Fruit fly (Drosophila melanogaster) whole organism, embryonic: ENCODE data around the gene enc.
A peak's percentile ranks its signal among the peaks of the same experiment; 100 is the strongest.

Source experiments
- B-H1 ChIP-seq: fragments of 200-800 bp; sonication (Bioruptor generic); IDR thresholded peaks from 3 replicates; pipeline ENCODE4 v1.3.6; 2022; ENCODE audit warnings: missing biosample characterization, missing genetic modification characterization
- BEAF-32 ChIP-seq: fragments of 200-800 bp; sonication (Bioruptor generic); optimal IDR thresholded peaks from 3 replicates; lab custom pipeline; 2017; ENCODE audit warnings: missing biosample characterization, missing genetic modification characterization, mild to moderate bottlenecking, moderate library complexity, missing genetic modification reagents
- CG10267 ChIP-seq: fragments of 200-800 bp; sonication (Bioruptor generic); optimal IDR thresholded peaks from 2 replicates; lab custom pipeline; 2018; ENCODE audit warnings: missing biosample characterization, mild to moderate bottlenecking, missing genetic modification characterization, moderate library complexity
- CG10274 ChIP-seq: fragments of 200-800 bp; sonication (Bioruptor generic); optimal IDR thresholded peaks from 3 replicates; lab custom pipeline; 2017; ENCODE audit warnings: missing biosample characterization, mild to moderate bottlenecking, missing genetic modification characterization
- CG10321 ChIP-seq: fragments of 200-800 bp; sonication (Bioruptor generic); IDR thresholded peaks from 2 replicates; pipeline ENCODE4 v1.3.6; 2022; ENCODE audit warnings: missing biosample characterization, missing genetic modification characterization
- CG11398 ChIP-seq: fragments of 200-800 bp; sonication (Bioruptor generic); optimal IDR thresholded peaks from 2 replicates; lab custom pipeline; 2016; ENCODE audit warnings: missing biosample characterization, missing genetic modification characterization
- CG11723 ChIP-seq: fragments of 200-800 bp; sonication (Bioruptor generic); optimal IDR thresholded peaks from 2 replicates; lab custom pipeline; 2017; ENCODE audit warnings: missing biosample characterization, mild to moderate bottlenecking, missing genetic modification characterization
- CG12219 ChIP-seq: fragments of 200-800 bp; sonication (Bioruptor generic); optimal IDR thresholded peaks from 3 replicates; lab custom pipeline; 2018; ENCODE audit warnings: missing biosample characterization, mild to moderate bottlenecking, missing genetic modification characterization
- CG14050 ChIP-seq: fragments of 200-800 bp; sonication (Bioruptor generic); IDR thresholded peaks from 3 replicates; pipeline ENCODE4 v1.3.6; 2022; ENCODE audit warnings: missing biosample characterization, missing genetic modification characterization
- CG14860 ChIP-seq: fragments of 200-800 bp; sonication (Bioruptor generic); IDR thresholded peaks from 3 replicates; pipeline ENCODE4 v1.3.6; 2022; ENCODE audit warnings: missing biosample characterization, missing genetic modification characterization; ENCODE audit not compliant: partially characterized antibody
- CG1529 ChIP-seq: fragments of 200-800 bp; sonication (Bioruptor generic); optimal IDR thresholded peaks from 3 replicates; lab custom pipeline; 2018; ENCODE audit warnings: missing biosample characterization, missing genetic modification characterization
- CG16815 ChIP-seq: fragments of 200-800 bp; sonication (Bioruptor generic); optimal IDR thresholded peaks from 3 replicates; lab custom pipeline; 2017; ENCODE audit warnings: missing biosample characterization, mild to moderate bottlenecking, missing genetic modification characterization
- CG17328 ChIP-seq: fragments of 200-800 bp; sonication (Bioruptor generic); IDR thresholded peaks from 2 replicates; pipeline ENCODE4 v1.3.6; 2022; ENCODE audit warnings: missing biosample characterization, missing genetic modification characterization
- CG31388 ChIP-seq: fragments of 200-800 bp; sonication (Bioruptor generic); optimal IDR thresholded peaks from 2 replicates; lab custom pipeline; 2016; ENCODE audit warnings: missing biosample characterization, missing genetic modification characterization
- CG31441 ChIP-seq: fragments of 200-800 bp; sonication (Bioruptor generic); IDR thresholded peaks from 2 replicates; pipeline ENCODE4 v1.3.6; 2022; ENCODE audit warnings: missing biosample characterization, missing genetic modification characterization
- CG3407 ChIP-seq: fragments of 200-800 bp; sonication (Bioruptor generic); optimal IDR thresholded peaks from 2 replicates; lab custom pipeline; 2018; ENCODE audit warnings: missing biosample characterization, mild to moderate bottlenecking, missing genetic modification characterization
- CG4360 ChIP-seq: fragments of 200-800 bp; sonication (Bioruptor generic); IDR thresholded peaks from 2 replicates; pipeline ENCODE4 v1.3.6; 2022; ENCODE audit warnings: missing biosample characterization, missing genetic modification characterization
- CG4730 ChIP-seq: fragments of 200-800 bp; sonication (Bioruptor generic); IDR thresholded peaks from 2 replicates; pipeline ENCODE4 v1.3.6; 2022; ENCODE audit warnings: missing biosample characterization, missing genetic modification characterization
- CG7745 ChIP-seq: fragments of 200-800 bp; sonication (Bioruptor generic); optimal IDR thresholded peaks from 2 replicates; lab custom pipeline; 2018; ENCODE audit warnings: missing biosample characterization, mild to moderate bottlenecking, missing genetic modification characterization, moderate library complexity
- CG9437 ChIP-seq: fragments of 200-800 bp; sonication (Bioruptor generic); optimal IDR thresholded peaks from 2 replicates; lab custom pipeline; 2018; ENCODE audit warnings: missing biosample characterization, mild to moderate bottlenecking, missing genetic modification characterization
- Camta ChIP-seq: fragments of 200-800 bp; sonication (Bioruptor generic); optimal IDR thresholded peaks from 2 replicates; lab custom pipeline; 2016; ENCODE audit warnings: missing biosample characterization, missing genetic modification characterization
- Dbx ChIP-seq: fragments of 200-800 bp; sonication (Bioruptor generic); IDR thresholded peaks from 3 replicates; pipeline ENCODE4 v1.3.6; 2022; ENCODE audit warnings: missing biosample characterization, missing genetic modification characterization
- Dp ChIP-seq: fragments of 200-800 bp; sonication (Bioruptor generic); optimal IDR thresholded peaks from 2 replicates; lab custom pipeline; 2018; ENCODE audit warnings: missing biosample characterization, mild to moderate bottlenecking, missing genetic modification characterization, moderate library complexity
- MESR4 ChIP-seq: fragments of 200-800 bp; sonication (Bioruptor generic); optimal IDR thresholded peaks from 2 replicates; lab custom pipeline; 2018; ENCODE audit warnings: missing biosample characterization, mild to moderate bottlenecking, missing genetic modification characterization, moderate library complexity
- Neu2 ChIP-seq: fragments of 200-800 bp; sonication (Bioruptor generic); optimal IDR thresholded peaks from 3 replicates; lab custom pipeline; 2016; ENCODE audit warnings: missing biosample characterization, missing genetic modification characterization, borderline replicate concordance
- Nf-YC ChIP-seq: fragments of 200-800 bp; optimal IDR thresholded peaks from 3 replicates; lab custom pipeline; 2019; ENCODE audit warnings: missing biosample characterization, mild to moderate bottlenecking, missing genetic modification characterization, moderate library complexity
- Ssrp ChIP-seq: fragments of 200-800 bp; sonication (Bioruptor generic); optimal IDR thresholded peaks from 2 replicates; lab custom pipeline; 2018; ENCODE audit warnings: missing biosample characterization, mild to moderate bottlenecking, missing genetic modification characterization, moderate library complexity
- cg ChIP-seq: fragments of 200-800 bp; sonication (Bioruptor generic); optimal IDR thresholded peaks from 3 replicates; lab custom pipeline; 2019; ENCODE audit warnings: missing biosample characterization, mild to moderate bottlenecking, missing genetic modification characterization, moderate library complexity
- chinmo ChIP-seq: fragments of 200-800 bp; sonication (Bioruptor generic); IDR thresholded peaks from 4 replicates; pipeline ENCODE4 v1.3.6; 2022; ENCODE audit warnings: missing biosample characterization, missing genetic modification characterization; ENCODE audit not compliant: partially characterized antibody
- dysf ChIP-seq: fragments of 200-800 bp; sonication (Bioruptor generic); IDR thresholded peaks from 3 replicates; pipeline ENCODE4 v1.3.6; 2022; ENCODE audit warnings: missing biosample characterization, missing genetic modification characterization
- ems ChIP-seq: fragments of 200-800 bp; sonication (Bioruptor generic); optimal IDR thresholded peaks from 3 replicates; lab custom pipeline; 2016; ENCODE audit warnings: missing biosample characterization, missing genetic modification characterization
- esg ChIP-seq: fragments of 200-800 bp; sonication (Bioruptor generic); conservative IDR thresholded peaks from 2 replicates; pipeline ENCODE4 v1.3.6; 2022; ENCODE audit warnings: missing biosample characterization, missing genetic modification characterization
- ewg ChIP-seq: fragments of 200-800 bp; sonication (Bioruptor generic); optimal IDR thresholded peaks from 3 replicates; lab custom pipeline; 2017; ENCODE audit warnings: mild to moderate bottlenecking, missing biosample characterization, missing genetic modification reagents, missing genetic modification characterization
- eyg ChIP-seq: fragments of 200-800 bp; sonication (Bioruptor generic); optimal IDR thresholded peaks from 3 replicates; lab custom pipeline; 2016; ENCODE audit warnings: missing biosample characterization, missing genetic modification characterization
- ftz-f1 ChIP-seq: fragments of 200-800 bp; sonication (Bioruptor generic); optimal IDR thresholded peaks from 2 replicates; lab custom pipeline; 2016; ENCODE audit warnings: missing biosample characterization, missing genetic modification characterization
- grau ChIP-seq: fragments of 200-800 bp; optimal IDR thresholded peaks from 3 replicates; lab custom pipeline; 2019; ENCODE audit warnings: missing biosample characterization, mild to moderate bottlenecking, missing genetic modification characterization, moderate library complexity
- ind ChIP-seq: fragments of 200-800 bp; sonication (Bioruptor generic); optimal IDR thresholded peaks from 3 replicates; lab custom pipeline; 2016; ENCODE audit warnings: missing biosample characterization, missing genetic modification characterization
- inv ChIP-seq: fragments of 200-800 bp; sonication (Bioruptor generic); IDR thresholded peaks from 2 replicates; pipeline ENCODE4 v1.3.6; 2022; ENCODE audit warnings: missing biosample characterization, missing genetic modification characterization; ENCODE audit not compliant: partially characterized antibody
- kni ChIP-seq: fragments of 200-800 bp; sonication (Bioruptor generic); optimal IDR thresholded peaks from 3 replicates; lab custom pipeline; 2017; ENCODE audit warnings: mild to moderate bottlenecking, missing biosample characterization, missing genetic modification reagents, missing genetic modification characterization
- lab ChIP-seq: fragments of 200-800 bp; sonication (Bioruptor generic); optimal IDR thresholded peaks from 3 replicates; lab custom pipeline; 2017; ENCODE audit warnings: missing biosample characterization, missing genetic modification characterization, mild to moderate bottlenecking, moderate library complexity, missing genetic modification reagents
- lilli ChIP-seq: fragments of 200-800 bp; sonication (Bioruptor generic); optimal IDR thresholded peaks from 3 replicates; lab custom pipeline; 2016; ENCODE audit warnings: missing biosample characterization, missing genetic modification characterization
- salm ChIP-seq: fragments of 200-800 bp; sonication (Bioruptor generic); optimal IDR thresholded peaks from 2 replicates; lab custom pipeline; 2018; ENCODE audit warnings: missing biosample characterization, mild to moderate bottlenecking, missing genetic modification characterization
- seq ChIP-seq: fragments of 200-800 bp; sonication (Bioruptor generic); IDR thresholded peaks from 2 replicates; pipeline ENCODE4 v1.3.6; 2022; ENCODE audit warnings: missing biosample characterization, missing genetic modification characterization
- tin ChIP-seq: fragments of 200-800 bp; sonication (Bioruptor generic); optimal IDR thresholded peaks from 3 replicates; lab custom pipeline; 2016; ENCODE audit warnings: missing biosample characterization, missing genetic modification characterization
- tio ChIP-seq: fragments of 200-800 bp; sonication (Bioruptor generic); optimal IDR thresholded peaks from 2 replicates; lab custom pipeline; 2017; ENCODE audit warnings: missing biosample characterization, missing genetic modification characterization, inconsistent platforms
- tna ChIP-seq: fragments of 200-800 bp; sonication (Bioruptor generic); IDR thresholded peaks from 2 replicates; pipeline ENCODE4 v1.3.6; 2022; ENCODE audit warnings: missing biosample characterization, missing genetic modification characterization; ENCODE audit not compliant: partially characterized antibody
- tx ChIP-seq: fragments of 200-800 bp; sonication (Bioruptor generic); optimal IDR thresholded peaks from 2 replicates; lab custom pipeline; 2016; ENCODE audit warnings: missing biosample characterization, missing genetic modification characterization
- vvl ChIP-seq: fragments of 200-800 bp; sonication (Bioruptor generic); IDR thresholded peaks from 2 replicates; pipeline ENCODE4 v1.3.6; 2022; ENCODE audit warnings: missing biosample characterization, missing genetic modification characterization
- zen ChIP-seq: fragments of 200-800 bp; sonication (Bioruptor generic); optimal IDR thresholded peaks from 3 replicates; lab custom pipeline; 2018; ENCODE audit warnings: missing biosample characterization, mild to moderate bottlenecking, missing genetic modification characterization, moderate library complexity

Gene enc

DNA sequence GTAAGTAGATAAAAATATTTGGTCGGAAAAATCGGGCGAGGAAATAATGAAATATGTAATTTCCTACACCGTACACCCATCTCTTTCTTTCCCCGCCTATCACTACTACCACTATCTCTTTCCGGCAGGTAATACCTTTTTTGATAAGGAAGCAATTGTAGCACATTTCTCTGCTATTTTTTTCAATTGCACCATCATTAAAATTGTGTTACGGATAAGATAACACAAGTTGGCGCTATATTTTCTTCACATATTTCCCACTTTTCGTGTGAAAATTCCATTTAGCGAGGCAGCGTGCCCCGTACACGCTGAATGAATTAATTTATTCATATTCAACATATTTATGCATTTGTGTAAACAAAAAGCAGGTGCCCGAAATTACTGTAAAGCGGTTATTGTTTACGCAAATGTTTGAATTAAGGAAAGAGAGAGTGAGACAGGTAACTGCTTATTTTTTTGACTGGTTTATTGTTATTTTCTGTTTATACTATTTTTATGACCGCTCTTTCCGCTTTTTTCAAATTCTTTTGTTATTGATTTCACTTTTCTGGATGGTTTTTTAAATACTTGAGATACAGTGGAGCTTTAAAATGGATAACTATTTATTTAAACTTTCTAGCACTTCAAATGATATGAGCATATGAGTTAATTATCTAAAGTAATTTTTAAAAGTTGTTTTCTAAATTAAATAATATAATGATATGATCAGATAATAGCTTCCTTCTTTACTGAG lies 32.0 kb upstream of the enc start (continued):
- TF ChIP-seq lilli (GFP tag; lab: Kevin White, UChicago) = peak; percentile 5
- peak; percentile 48 for TF ChIP-seq CG9437
- TF ChIP-seq lab (GFP tag; lab: Kevin White, UChicago) = peak; percentile 13
- no peak for TF ChIP-seq CG1529
- TF ChIP-seq ewg (GFP tag; lab: Kevin White, UChicago) = peak; percentile 26
- TF ChIP-seq ems (GFP tag; lab: Kevin White, UChicago) = no peak
- no peak for TF ChIP-seq CG14050 (GFP tag; lab: Robert Waterston, UW)
- no peak for TF ChIP-seq CG10321 (GFP tag; lab: Robert Waterston, UW)
- TF ChIP-seq eyg (GFP tag; lab: Kevin White, UChicago) = no peak
- peak; percentile 66 for TF ChIP-seq CG31441
- TF ChIP-seq MESR4 (GFP tag; lab: Kevin White, UChicago) = no peak
- no peak for TF ChIP-seq tna (GFP tag; lab: Robert Waterston, UW)
- no peak for TF ChIP-seq Neu2
- TF ChIP-seq CG12219 = no peak
- peak; percentile 19 for TF ChIP-seq ind (GFP tag; lab: Kevin White, UChicago)
- TF ChIP-seq BEAF-32 (GFP tag; lab: Kevin White, UChicago) = no peak
- TF ChIP-seq salm (tag; lab: Kevin White, UChicago) = peak; percentile 57
- TF ChIP-seq chinmo (GFP tag; lab: Robert Waterston, UW) = no peak
- peak; percentile 65 for TF ChIP-seq esg (GFP tag; lab: Robert Waterston, UW)
- peak; percentile 54; the same call in 1 of the 2 replicates for TF ChIP-seq vvl
- TF ChIP-seq tio (GFP tag; lab: Kevin White, UChicago) = peak; percentile 9
- peak; percentile 19 for TF ChIP-seq CG3407
- no peak for TF ChIP-seq CG4360 (GFP tag; lab: Robert Waterston, UW)
- no peak for TF ChIP-seq zen (tag; lab: Kevin White, UChicago)
- TF ChIP-seq CG17328 (GFP tag; lab: Robert Waterston, UW) = peak; percentile 48
- peak; percentile 52 for TF ChIP-seq CG4730
- TF ChIP-seq Dp (GFP tag; lab: Kevin White, UChicago) = no peak
- TF ChIP-seq tx (GFP tag; lab: Kevin White, UChicago) = no peak
- TF ChIP-seq CG16815 (GFP tag; lab: Kevin White, UChicago) = no peak
- TF ChIP-seq cg (GFP tag; lab: Kevin White, UChicago) = no peak
- TF ChIP-seq Ssrp (tag; lab: Kevin White, UChicago) = peak; percentile 60
- no peak for TF ChIP-seq CG7745 (tag; lab: Kevin White, UChicago)
- no peak for TF ChIP-seq tin
- no peak for TF ChIP-seq Camta (GFP tag; lab: Kevin White, UChicago)
- TF ChIP-seq Dbx = peak; percentile 42; the same call in 1 of the 3 replicates
- TF ChIP-seq ftz-f1 = no peak
- no peak for TF ChIP-seq CG11723 (GFP tag; lab: Kevin White, UChicago)
- TF ChIP-seq seq = peak; percentile 59
- peak; percentile 59; the same call in 2 of the 3 replicates for TF ChIP-seq dysf
- peak; percentile 13 for TF ChIP-seq CG10267 (tag; lab: Kevin White, UChicago)
- TF ChIP-seq CG14860 (GFP tag; lab: Robert Waterston, UW) = no peak
- no peak for TF ChIP-seq Nf-YC (tag; lab: Kevin White, UChicago)
- no peak for TF ChIP-seq inv (GFP tag; lab: Robert Waterston, UW)
- TF ChIP-seq CG10274 = no peak
- TF ChIP-seq kni (GFP tag; lab: Kevin White, UChicago) = no peak
- TF ChIP-seq CG31388 = no peak
- peak; percentile 94 for TF ChIP-seq grau
- TF ChIP-seq B-H1 = no peak
- no peak for TF ChIP-seq CG11398 (GFP tag; lab: Kevin White, UChicago)
